Worm (Caenorhabditis elegans) whole organism, young adult: ENCODE data around the gene ugt-15.
A peak's percentile ranks its signal among the peaks of the same experiment; 100 is the strongest.

Experiments
- B0019.2 ChIP-seq: fragments of 200-800 bp; sonication (Bioruptor generic); conservative IDR thresholded peaks from 2 replicates; pipeline ENCODE4 v1.3.6; 2022; ENCODE audit warnings: missing genetic modification reagents, missing genetic modification characterization, missing compliant biosample characterization
- B0261.1 ChIP-seq: sonication (generic microtip); optimal IDR thresholded peaks from 2 replicates; lab custom pipeline; 2016; ENCODE audit warnings: mild to moderate bottlenecking, missing genetic modification characterization, moderate library complexity, missing compliant biosample characterization
- B0336.3 ChIP-seq: fragments of 200-800 bp; sonication (Bioruptor generic); IDR thresholded peaks from 2 replicates; pipeline ENCODE4 v1.3.6; 2022; ENCODE audit warnings: missing genetic modification characterization, missing compliant biosample characterization
- F57A8.1 ChIP-seq: fragments of 200-800 bp; sonication (Bioruptor generic); optimal IDR thresholded peaks from 2 replicates; lab custom pipeline; 2018; ENCODE audit warnings: mild to moderate bottlenecking, missing genetic modification characterization, moderate library complexity, missing compliant biosample characterization
- K11D2.4 ChIP-seq: fragments of 200-800 bp; sonication (Bioruptor generic); IDR thresholded peaks from 2 replicates; pipeline ENCODE4 v1.3.6; 2022; ENCODE audit warnings: missing genetic modification reagents, missing genetic modification characterization, missing compliant biosample characterization
- Y67H2A.10 ChIP-seq: fragments of 200-800 bp; sonication (Bioruptor generic); conservative IDR thresholded peaks from 2 replicates; pipeline ENCODE4 v1.3.6; 2022; ENCODE audit warnings: missing genetic modification reagents, missing genetic modification characterization, missing compliant biosample characterization
- cebp-1 ChIP-seq, 2 experiments: fragments of 200-800 bp in 1 of 2; sonication (Bioruptor generic) in 1 of 2; sonication (generic microtip) in 1 of 2; IDR thresholded peaks in 1 of 2; optimal IDR thresholded peaks in 1 of 2; 2 replicates each; pipeline versions ENCODE4 v1.3.6 to Lab custom; 2017 to 2022; ENCODE audit warnings: missing compliant biosample characterization in 2 of 2, missing genetic modification characterization in 2 of 2, mild to moderate bottlenecking in 1 of 2, missing genetic modification reagents in 1 of 2, moderate library complexity in 1 of 2
- ceh-100 ChIP-seq: fragments of 200-800 bp; sonication (Bioruptor generic); IDR thresholded peaks from 2 replicates; pipeline ENCODE4 v1.3.6; 2022; ENCODE audit warnings: missing genetic modification reagents, missing genetic modification characterization, missing compliant biosample characterization
- ceh-27 ChIP-seq: fragments of 200-800 bp; sonication (Bioruptor generic); optimal IDR thresholded peaks from 2 replicates; lab custom pipeline; 2018; ENCODE audit warnings: mild to moderate bottlenecking, missing genetic modification characterization, moderate library complexity, missing compliant biosample characterization
- chd-7 ChIP-seq: sonication (generic microtip); optimal IDR thresholded peaks from 2 replicates; lab custom pipeline; 2016; ENCODE audit warnings: mild to moderate bottlenecking, missing genetic modification characterization, moderate library complexity, missing compliant biosample characterization
- dox-1 ChIP-seq: fragments of 200-800 bp; sonication (Bioruptor generic); IDR thresholded peaks from 2 replicates; pipeline ENCODE4 v1.3.6; 2022; ENCODE audit warnings: missing genetic modification reagents, missing genetic modification characterization, missing compliant biosample characterization
- egl-18 ChIP-seq: fragments of 200-800 bp; sonication (Bioruptor generic); IDR thresholded peaks from 2 replicates; pipeline ENCODE4 v1.3.6; 2022; ENCODE audit warnings: missing genetic modification reagents, missing genetic modification characterization, missing compliant biosample characterization
- ekl-4 ChIP-seq: fragments of 200-800 bp; sonication (Bioruptor generic); IDR thresholded peaks from 2 replicates; pipeline ENCODE4 v1.3.6; 2022; ENCODE audit warnings: missing genetic modification reagents, missing genetic modification characterization, missing compliant biosample characterization
- hlh-12 ChIP-seq: sonication (generic microtip); optimal IDR thresholded peaks from 2 replicates; lab custom pipeline; 2016; ENCODE audit warnings: missing genetic modification characterization, missing compliant biosample characterization
- hlh-26 ChIP-seq: fragments of 200-800 bp; sonication (Bioruptor generic); conservative IDR thresholded peaks from 2 replicates; pipeline ENCODE4 v1.3.6; 2022; ENCODE audit warnings: missing genetic modification reagents, missing genetic modification characterization, missing compliant biosample characterization
- lin-35 ChIP-seq, 3 experiments: fragments of 150-350 bp in 2 of 3; sonication (generic microtip) in 1 of 3; optimal IDR thresholded peaks; 2 replicates each; lab custom pipeline; 2014 to 2018; ENCODE audit warnings: missing biosample characterization in 3 of 3, missing genetic modification characterization in 3 of 3, missing genetic modification reagents in 3 of 3
- lin-54 ChIP-seq: fragments of 200-800 bp; sonication (Bioruptor generic); optimal IDR thresholded peaks from 2 replicates; lab custom pipeline; 2018; ENCODE audit warnings: mild to moderate bottlenecking, missing genetic modification characterization, missing compliant biosample characterization
- lir-1 ChIP-seq: fragments of 200-800 bp; sonication (Bioruptor generic); conservative IDR thresholded peaks from 2 replicates; pipeline ENCODE4 v1.3.6; 2022; ENCODE audit warnings: missing genetic modification reagents, missing genetic modification characterization, missing compliant biosample characterization
- madf-10 ChIP-seq: sonication (generic microtip); optimal IDR thresholded peaks from 2 replicates; lab custom pipeline; 2016; ENCODE audit warnings: mild to moderate bottlenecking, missing genetic modification characterization, missing compliant biosample characterization
- nfya-1 ChIP-seq: sonication (generic microtip); optimal IDR thresholded peaks from 2 replicates; lab custom pipeline; 2017; ENCODE audit warnings: antibody characterized with exemption, missing compliant biosample characterization, missing genetic modification characterization, borderline replicate concordance; ENCODE audit not compliant: insufficient read depth
- nhr-27 ChIP-seq: fragments of 200-800 bp; sonication (Bioruptor generic); optimal IDR thresholded peaks from 2 replicates; lab custom pipeline; 2018; ENCODE audit warnings: mild to moderate bottlenecking, missing genetic modification characterization, moderate library complexity, missing compliant biosample characterization
- nhr-80 ChIP-seq: sonication (generic microtip); optimal IDR thresholded peaks from 2 replicates; lab custom pipeline; 2016; ENCODE audit warnings: missing genetic modification characterization, missing compliant biosample characterization
- nhr-90 ChIP-seq: sonication (generic microtip); optimal IDR thresholded peaks from 2 replicates; lab custom pipeline; 2016; ENCODE audit warnings: missing genotype, mild to moderate bottlenecking, missing genetic modification characterization, missing compliant biosample characterization
- pbrm-1 ChIP-seq: fragments of 200-800 bp; sonication (Bioruptor generic); IDR thresholded peaks from 2 replicates; pipeline ENCODE4 v1.3.6; 2022; ENCODE audit warnings: missing genetic modification reagents, missing genetic modification characterization, missing compliant biosample characterization
- rec-8 ChIP-seq, 2 experiments: sonication (generic microtip); optimal IDR thresholded peaks; 2 replicates each; lab custom pipeline; 2016; ENCODE audit warnings: mild to moderate bottlenecking in 2 of 2, missing genetic modification characterization in 2 of 2, missing genetic modification reagents in 2 of 2, missing genotype in 2 of 2, missing biosample characterization in 1 of 2, missing compliant biosample characterization in 1 of 2, moderate library complexity in 1 of 2
- snpc-1.3 ChIP-seq: sonication (generic microtip); optimal IDR thresholded peaks from 2 replicates; lab custom pipeline; 2017; ENCODE audit warnings: missing genetic modification characterization, mild to moderate bottlenecking, missing compliant biosample characterization, antibody characterized with exemption, moderate library complexity, missing genotype, missing genetic modification reagents; ENCODE audit not compliant: insufficient read depth
- sptf-2 ChIP-seq: fragments of 200-800 bp; sonication (Bioruptor generic); optimal IDR thresholded peaks from 2 replicates; lab custom pipeline; 2018; ENCODE audit warnings: mild to moderate bottlenecking, missing genetic modification characterization, missing compliant biosample characterization
- tbp1 ChIP-seq: fragments of 200-800 bp; sonication (Bioruptor generic); optimal IDR thresholded peaks from 2 replicates; lab custom pipeline; 2018; ENCODE audit warnings: mild to moderate bottlenecking, missing genetic modification characterization, missing compliant biosample characterization
- tlf-1 ChIP-seq: fragments of 200-800 bp; sonication (Bioruptor generic); optimal IDR thresholded peaks from 2 replicates; lab custom pipeline; 2018; ENCODE audit warnings: mild to moderate bottlenecking, missing genetic modification characterization, missing compliant biosample characterization
- zim-3 ChIP-seq: sonication (generic microtip); optimal IDR thresholded peaks from 2 replicates; lab custom pipeline; 2017; ENCODE audit warnings: mild to moderate bottlenecking, missing genetic modification characterization, moderate library complexity, missing compliant biosample characterization
- ztf-25 ChIP-seq: fragments of 200-800 bp; sonication (Bioruptor generic); IDR thresholded peaks from 2 replicates; pipeline ENCODE4 v1.3.6; 2022; ENCODE audit warnings: missing genetic modification reagents, missing genetic modification characterization, missing compliant biosample characterization
- ztf-6 ChIP-seq: fragments of 200-800 bp; sonication (Bioruptor generic); IDR thresholded peaks from 2 replicates; pipeline ENCODE4 v1.3.6; 2022; ENCODE audit warnings: missing genetic modification reagents, missing genetic modification characterization, missing compliant biosample characterization

Gene ugt-15

ce11 chrV:12822065-12822464 is 5.3 kb upstream of the ugt-15 start:
- TF ChIP-seq B0019.2 (GFP tag; lab: Robert Waterston, UW), result no peak
- peak; percentile 46 for TF ChIP-seq nhr-80 (tag; lab: Kevin White, UChicago)
- no peak for TF ChIP-seq tlf-1 (GFP tag; lab: Kevin White, UChicago)

- no peak for TF ChIP-seq zim-3 (tag; lab: Kevin White, UChicago)
- peak; percentile 51 for TF ChIP-seq nhr-80 (tag; lab: Kevin White, UChicago)
- TF ChIP-seq, all 124 proteins: peak for 1
Observed at ce11 chrV:12824777-12825176, 2.5 kb upstream of the ugt-15 start, which contains the start of gene ugt-16. TSS of gene ugt-16 (plus strand) at chrV:12825024.

- TF ChIP-seq pbrm-1 (GFP tag; lab: Robert Waterston, UW), result no peak
- TF ChIP-seq lin-54 (GFP tag; lab: Kevin White, UChicago), result no peak
- no peak for TF ChIP-seq lin-35 (GFP tag; optimal IDR thresholded peaks at IDR 0.05; lab: Kevin White, UChicago)
- TF ChIP-seq hlh-26, result no peak
- no peak for TF ChIP-seq B0336.3 (GFP tag; lab: Robert Waterston, UW)
- TF ChIP-seq cebp-1 (GFP tag; IDR thresholded peaks at IDR 0.05; lab: Robert Waterston, UW), result no peak
- TF ChIP-seq cebp-1 (tag; optimal IDR thresholded peaks at IDR 0.05; lab: Kevin White, UChicago), result no peak
- TF ChIP-seq chd-7, result no peak
Observed at ce11 chrV:12835388-12835787, 8.1 kb downstream of the ugt-15 start, which contains the start of gene C44H9.4. TSS of gene C44H9.4 (plus strand) at chrV:12835688.

- no peak for TF ChIP-seq ekl-4 (GFP tag; lab: Robert Waterston, UW)
- no peak for TF ChIP-seq ceh-100 (GFP tag; lab: Robert Waterston, UW)
- no peak for TF ChIP-seq nhr-80 (tag; lab: Kevin White, UChicago)
- TF ChIP-seq hlh-12 (tag; lab: Kevin White, UChicago), result no peak
- no peak for TF ChIP-seq madf-10 (tag; lab: Kevin White, UChicago)
- TF ChIP-seq rec-8 (tag; optimal IDR thresholded peaks at IDR 0.05; lab: Kevin White, UChicago), result no peak
Observed at ce11 chrV:12844748-12845147, 17.4 kb downstream of the ugt-15 start.

- TF ChIP-seq tbp1 (GFP tag; lab: Kevin White, UChicago) (no peak), nhr-90 (tag; lab: Kevin White, UChicago) (no peak), nhr-80 (tag; lab: Kevin White, UChicago) (peak; percentile 45), egl-18 (GFP tag; lab: Robert Waterston, UW) (no peak), ceh-27 (GFP tag; lab: Kevin White, UChicago) (no peak)
- TF ChIP-seq, all 124 proteins: peak for 1
Observed at ce11 chrV:12845247-12845646, 17.9 kb downstream of the ugt-15 start, which contains the start of gene C44H9.6. TSS of gene C44H9.6 (minus strand) at chrV:12845347.

- TF ChIP-seq nhr-80 (tag; lab: Kevin White, UChicago) (peak; percentile 49), lir-1 (GFP tag; lab: Robert Waterston, UW) (no peak)
Observed at ce11 chrV:12849736-12850135, 22.4 kb downstream of the ugt-15 start, which contains the start of gene C44H9.5. TSS of gene C44H9.5 (minus strand) at chrV:12849864.

- TF ChIP-seq hlh-12 (tag; lab: Kevin White, UChicago) (no peak), nhr-80 (tag; lab: Kevin White, UChicago) (peak; percentile 56), B0261.1 (tag; lab: Kevin White, UChicago) (no peak), egl-18 (GFP tag; lab: Robert Waterston, UW) (no peak)
- TF ChIP-seq, all 124 proteins: peak for 1
Observed at ce11 chrV:12852355-12852754, 25.0 kb downstream of the ugt-15 start.

- TF ChIP-seq dox-1 (GFP tag; lab: Robert Waterston, UW) (no peak), K11D2.4 (no peak), F57A8.1 (GFP tag; lab: Kevin White, UChicago) (no peak), ztf-6 (GFP tag; lab: Robert Waterston, UW) (no peak), tbp1 (GFP tag; lab: Kevin White, UChicago) (no peak), sptf-2 (GFP tag; lab: Kevin White, UChicago) (no peak), ztf-25 (GFP tag; lab: Robert Waterston, UW) (no peak), nfya-1 (tag; lab: Kevin White, UChicago) (no peak), tlf-1 (GFP tag; lab: Kevin White, UChicago) (no peak), Y67H2A.10 (no peak), snpc-1.3 (tag; lab: Kevin White, UChicago) (no peak), cebp-1 (GFP tag; IDR thresholded peaks at IDR 0.05; lab: Robert Waterston, UW) (no peak), cebp-1 (tag; optimal IDR thresholded peaks at IDR 0.05; lab: Kevin White, UChicago) (no peak), nhr-27 (tag; lab: Kevin White, UChicago) (no peak)
Observed at ce11 chrV:12854766-12855165, 27.4 kb downstream of the ugt-15 start, which contains the start of gene C44H9.7. TSS of gene C44H9.7 (minus strand) at chrV:12854866.
